3 fruit fly cellular contexts compared by ENCODE assay signal in the genomic region with DNA sequence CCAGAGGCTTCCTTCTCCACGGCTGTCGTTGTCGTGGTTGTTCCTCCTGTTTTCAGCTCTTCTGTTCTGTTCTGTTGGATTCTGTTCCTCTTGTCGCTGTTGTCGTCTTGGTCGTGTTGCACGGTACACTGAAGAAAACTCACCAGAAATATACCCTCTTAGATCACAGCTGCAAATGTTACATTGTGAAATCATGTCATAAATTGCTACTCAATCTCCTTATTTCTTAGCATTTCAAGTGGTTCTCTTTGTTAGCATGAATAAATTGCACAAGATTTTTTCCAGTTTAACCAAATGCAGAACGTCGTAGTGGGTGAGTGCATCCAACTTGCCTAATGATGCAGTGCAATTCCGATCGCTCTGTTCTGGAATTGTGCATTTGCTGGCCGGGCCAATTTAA.
TF ChIP-seq lines count a peak whose summit lies in the region.

No protein-coding gene starts in this region.

- no peak for TF ChIP-seq CTCF in whole organism, embryonic (GFP tag; optimal IDR thresholded peaks at IDR 0.05; lab: Kevin White, UChicago)

TF ChIP-seq in whole organism, embryonic, 481 proteins besides CTCF, POLR2A, EP300 and RAD21:
- TF ChIP-seq bsh (GFP tag; optimal IDR thresholded peaks at IDR 0.05; lab: Kevin White, UChicago): peak; percentile 12 to 24
- TF ChIP-seq jumu (GFP tag; optimal IDR thresholded peaks at IDR 0.05; lab: Kevin White, UChicago): no peak

TF ChIP-seq in whole organism, prepupa, 60 proteins besides CTCF, POLR2A, EP300 and RAD21 (continues in another document):
- TF ChIP-seq CG8632 (GFP tag; optimal IDR thresholded peaks at IDR 0.05; lab: Kevin White, UChicago) (peak; percentile 12), Eip93F (GFP tag; optimal IDR thresholded peaks at IDR 0.05; lab: Kevin White, UChicago) (no peak), CG4318 (GFP tag; optimal IDR thresholded peaks at IDR 0.05; lab: Kevin White, UChicago) (peak; percentile 8), CG6163 (GFP tag; IDR thresholded peaks at IDR 0.05; lab: Robert Waterston, UW) (peak; percentile 77; the same call in 2 of the 3 replicates), Sox14 (GFP tag; optimal IDR thresholded peaks at IDR 0.05; lab: Kevin White, UChicago) (peak; percentile 46), svp (GFP tag; lab: Kevin White, UChicago) (peak; percentile 51), Sox15 (GFP tag; optimal IDR thresholded peaks at IDR 0.05; lab: Kevin White, UChicago) (no peak), CG3919 (GFP tag; optimal IDR thresholded peaks at IDR 0.05; lab: Kevin White, UChicago) (peak; percentile 43), Ets96B (tag; optimal IDR thresholded peaks at IDR 0.05; lab: Kevin White, UChicago) (no peak), Hr39 (GFP tag; optimal IDR thresholded peaks at IDR 0.05; lab: Kevin White, UChicago) (peak; percentile 29), CG9139 (GFP tag; optimal IDR thresholded peaks at IDR 0.05; lab: Kevin White, UChicago) (no peak), spab (GFP tag; optimal IDR thresholded peaks at IDR 0.05; lab: Kevin White, UChicago) (no peak), CG15336 (GFP tag; IDR thresholded peaks at IDR 0.05; lab: Robert Waterston, UW) (peak; percentile 40; the same call in 1 of the 2 replicates), CG31627 (GFP tag; optimal IDR thresholded peaks at IDR 0.05; lab: Kevin White, UChicago) (peak; percentile 28), CG11294 (GFP tag; IDR thresholded peaks at IDR 0.05; lab: Robert Waterston, UW) (no peak), CG34406 (GFP tag; optimal IDR thresholded peaks at IDR 0.05; lab: Kevin White, UChicago) (no peak), salr (GFP tag; optimal IDR thresholded peaks at IDR 0.05; lab: Kevin White, UChicago) (peak in 1 of 2 experiments; percentile 59), cyc (GFP tag; optimal IDR thresholded peaks at IDR 0.05; lab: Kevin White, UChicago) (no peak), Eip78C (GFP tag; lab: Kevin White, UChicago) (peak; percentile 80), CG10631 (GFP tag; optimal IDR thresholded peaks at IDR 0.05; lab: Kevin White, UChicago) (peak; percentile 58), CG32006 (GFP tag; optimal IDR thresholded peaks at IDR 0.05; lab: Kevin White, UChicago) (peak; percentile 70), Smox (GFP tag; optimal IDR thresholded peaks at IDR 0.05; lab: Kevin White, UChicago) (no peak), ss (GFP tag; optimal IDR thresholded peaks at IDR 0.05; lab: Kevin White, UChicago) (no peak), CG16779 (tag; optimal IDR thresholded peaks at IDR 0.05; lab: Kevin White, UChicago) (peak; percentile 35), net (GFP tag; optimal IDR thresholded peaks at IDR 0.05; lab: Kevin White, UChicago) (peak; percentile 32), CG11762 (GFP tag; optimal IDR thresholded peaks at IDR 0.05; lab: Kevin White, UChicago; ENCODE audit: insufficient read depth) (no peak), Hr4 (GFP tag; optimal IDR thresholded peaks at IDR 0.05; lab: Kevin White, UChicago) (peak; percentile 41), CG6808 (GFP tag; optimal IDR thresholded peaks at IDR 0.05; lab: Kevin White, UChicago) (no peak), Sox102F (GFP tag; optimal IDR thresholded peaks at IDR 0.05; lab: Kevin White, UChicago) (peak; percentile 6), CG1621 (tag; optimal IDR thresholded peaks at IDR 0.05; lab: Kevin White, UChicago) (no peak), CG7368 (GFP tag; optimal IDR thresholded peaks at IDR 0.05; lab: Kevin White, UChicago) (no peak), acj6 (GFP tag; optimal IDR thresholded peaks at IDR 0.05; lab: Kevin White, UChicago) (peak; percentile 28), eg (GFP tag; IDR thresholded peaks at IDR 0.05; lab: Robert Waterston, UW) (no peak), CG8319 (GFP tag; optimal IDR thresholded peaks at IDR 0.05; lab: Kevin White, UChicago) (no peak), fd59A (GFP tag; optimal IDR thresholded peaks at IDR 0.05; lab: Kevin White, UChicago) (no peak), CG11902 (GFP tag; optimal IDR thresholded peaks at IDR 0.05; lab: Kevin White, UChicago) (no peak), Met (GFP tag; optimal IDR thresholded peaks at IDR 0.05; lab: Kevin White, UChicago) (peak; percentile 36), Gug (GFP tag; IDR thresholded peaks at IDR 0.05; lab: Robert Waterston, UW) (peak; percentile 37; the same call in 1 of the 2 replicates), fd85E (GFP tag; optimal IDR thresholded peaks at IDR 0.05; lab: Kevin White, UChicago) (no peak), OdsH (GFP tag; optimal IDR thresholded peaks at IDR 0.05; lab: Kevin White, UChicago) (peak; percentile 50), CG6276 (GFP tag; optimal IDR thresholded peaks at IDR 0.05; lab: Kevin White, UChicago) (no peak), fkh (GFP tag; optimal IDR thresholded peaks at IDR 0.05; lab: Kevin White, UChicago) (no peak), Eip75B (GFP tag; optimal IDR thresholded peaks at IDR 0.05; lab: Kevin White, UChicago) (peak; percentile 31)

TF ChIP-seq in whole organism, pupa, 21 proteins besides CTCF, POLR2A, EP300 and RAD21:
- TF ChIP-seq CG17806 (tag; optimal IDR thresholded peaks at IDR 0.05; lab: Kevin White, UChicago) (peak; percentile 15), CG13204 (GFP tag; optimal IDR thresholded peaks at IDR 0.05; lab: Kevin White, UChicago) (no peak), CG10348 (GFP tag; IDR thresholded peaks at IDR 0.05; lab: Robert Waterston, UW) (no peak), Snoo (tag; optimal IDR thresholded peaks at IDR 0.05; lab: Kevin White, UChicago) (no peak), CG32121 (GFP tag; IDR thresholded peaks at IDR 0.05; lab: Robert Waterston, UW) (no peak), CG12605 (GFP tag; IDR thresholded peaks at IDR 0.05; lab: Robert Waterston, UW) (peak; percentile 36; the same call in 1 of the 2 replicates), EcR (GFP tag; optimal IDR thresholded peaks at IDR 0.05; lab: Kevin White, UChicago) (no peak), CG9948 (tag; optimal IDR thresholded peaks at IDR 0.05; lab: Kevin White, UChicago) (peak; percentile 22), fd96Ca (GFP tag; IDR thresholded peaks at IDR 0.05; lab: Robert Waterston, UW) (peak; percentile 60; the same call in 2 of the 3 replicates), rn (GFP tag; IDR thresholded peaks at IDR 0.05; lab: Robert Waterston, UW) (0 out of 2 replicates have a peak, but pooled peaks have one; percentile 27), CG8159 (tag; optimal IDR thresholded peaks at IDR 0.05; lab: Kevin White, UChicago) (no peak), Pif1B (GFP tag; optimal IDR thresholded peaks at IDR 0.05; lab: Kevin White, UChicago) (peak; percentile 15), CG14655 (GFP tag; optimal IDR thresholded peaks at IDR 0.05; lab: Kevin White, UChicago) (peak; percentile 80), gl (tag; optimal IDR thresholded peaks at IDR 0.05; lab: Kevin White, UChicago) (no peak), CG34367 (tag; optimal IDR thresholded peaks at IDR 0.05; lab: Kevin White, UChicago) (no peak), CG8301 (tag; optimal IDR thresholded peaks at IDR 0.05; lab: Kevin White, UChicago) (peak; percentile 77), D1 (tag; optimal IDR thresholded peaks at IDR 0.05; lab: Kevin White, UChicago) (no peak), CG4496 (GFP tag; IDR thresholded peaks at IDR 0.05; lab: Robert Waterston, UW) (peak; percentile 60; the same call in 2 of the 3 replicates), Ets98B (GFP tag; IDR thresholded peaks at IDR 0.05; lab: Robert Waterston, UW) (peak; percentile 63), Pif1A (GFP tag; optimal IDR thresholded peaks at IDR 0.05; lab: Kevin White, UChicago) (peak; percentile 36), CG15710 (tag; optimal IDR thresholded peaks at IDR 0.05; lab: Kevin White, UChicago) (no peak)
